Worm (Caenorhabditis elegans) whole organism, dauer: Measurements from ENCODE around the gene Y64G10A.7.

Source experiments
- unc-62 ChIP-seq: sonication (generic microtip); optimal IDR thresholded peaks from 2 replicates; lab custom pipeline; 2017; ENCODE audit warnings: missing biosample characterization, missing genetic modification reagents, missing genetic modification characterization

The Y64G10A.7 gene

ce11 chrIV:14291601-14292000, at the start of gene Y64G10A.7:
Gene Y64G10A.7 (plus strand): TSS chrIV:14291901.
- no peak for TF ChIP-seq unc-62 (GFP tag; lab: Kevin White, UChicago)

- no peak for TF ChIP-seq unc-62 (GFP tag; lab: Kevin White, UChicago)
Measured at ce11 chrIV:14244357-14244756, 47.3 kb upstream of the Y64G10A.7 start, which contains the start of gene Y64G10A.2. Gene Y64G10A.2 (minus strand): TSS chrIV:14244457.

ce11 chrIV:14249447-14249846, 42.3 kb upstream of the Y64G10A.7 start:
- TF ChIP-seq unc-62 (GFP tag; lab: Kevin White, UChicago): no peak

- TF ChIP-seq unc-62 (GFP tag; lab: Kevin White, UChicago): no peak
Measured at ce11 chrIV:14250113-14250512, 41.6 kb upstream of the Y64G10A.7 start, which contains the start of gene srab-24. Gene srab-24 (minus strand): TSS chrIV:14250213.

ce11 chrIV:14255605-14256004, 36.1 kb upstream of the Y64G10A.7 start:
- TF ChIP-seq unc-62 (GFP tag; lab: Kevin White, UChicago): no peak

- TF ChIP-seq unc-62 (GFP tag; lab: Kevin White, UChicago): no peak
Measured at ce11 chrIV:14257528-14257927, 34.2 kb upstream of the Y64G10A.7 start.

- no peak for TF ChIP-seq unc-62 (GFP tag; lab: Kevin White, UChicago)
Measured at ce11 chrIV:14259197-14259596, 32.5 kb upstream of the Y64G10A.7 start.

ce11 chrIV:14260761-14261160, 30.9 kb upstream of the Y64G10A.7 start:
- no peak for TF ChIP-seq unc-62 (GFP tag; lab: Kevin White, UChicago)

- TF ChIP-seq unc-62 (GFP tag; lab: Kevin White, UChicago): no peak
Measured at ce11 chrIV:14268882-14269281, 22.8 kb upstream of the Y64G10A.7 start.

- TF ChIP-seq unc-62 (GFP tag; lab: Kevin White, UChicago): no peak
Measured at ce11 chrIV:14269932-14270331, 21.8 kb upstream of the Y64G10A.7 start.

- no peak for TF ChIP-seq unc-62 (GFP tag; lab: Kevin White, UChicago)
Measured at ce11 chrIV:14272561-14272960, 19.1 kb upstream of the Y64G10A.7 start.

ce11 chrIV:14274834-14275233, 16.9 kb upstream of the Y64G10A.7 start:
- no peak for TF ChIP-seq unc-62 (GFP tag; lab: Kevin White, UChicago)

- no peak for TF ChIP-seq unc-62 (GFP tag; lab: Kevin White, UChicago)
Measured at ce11 chrIV:14276160-14276559, 15.5 kb upstream of the Y64G10A.7 start, which contains the start of gene ilcr-1. Gene ilcr-1 (plus strand): TSS chrIV:14276460.

ce11 chrIV:14276773-14277388, 14.8 kb upstream of the Y64G10A.7 start:
- TF ChIP-seq unc-62 (GFP tag; lab: Kevin White, UChicago): no peak

- TF ChIP-seq unc-62 (GFP tag; lab: Kevin White, UChicago): no peak
Measured at ce11 chrIV:14284920-14285319, 6.8 kb upstream of the Y64G10A.7 start.

- no peak for TF ChIP-seq unc-62 (GFP tag; lab: Kevin White, UChicago)
Measured at ce11 chrIV:14295262-14295661, 3.6 kb downstream of the Y64G10A.7 start.

ce11 chrIV:14297058-14297457, 5.4 kb downstream of the Y64G10A.7 start:
- no peak for TF ChIP-seq unc-62 (GFP tag; lab: Kevin White, UChicago)
